Worm (Caenorhabditis elegans): Measurements from ENCODE around the gene F54H5.14.

F54H5.14 gene

ce11 chrII:6654284-6654683 is 29.1 kb upstream of the F54H5.14 start, which contains the start of gene T19D12.9:
T19D12.9 (minus strand) TSS chrII:6654384.
- no peak for TF ChIP-seq pes-1 (GFP tag; IDR thresholded peaks at IDR 0.05)
- TF ChIP-seq ama-1 (optimal IDR thresholded peaks at IDR 0.05) = no peak
- no peak for TF ChIP-seq F13C5.2 (tag; optimal IDR thresholded peaks at IDR 0.05)
- no peak for TF ChIP-seq tra-4 (tag; optimal IDR thresholded peaks at IDR 0.05)
- TF ChIP-seq ceh-36 (tag; optimal IDR thresholded peaks at IDR 0.05) = no peak
- no peak for TF ChIP-seq tbx-37 (GFP tag; conservative IDR thresholded peaks at IDR 0.05)
- TF ChIP-seq hnd-1 (tag; optimal IDR thresholded peaks at IDR 0.05) = no peak
- no peak for TF ChIP-seq scrt-1 (GFP tag; IDR thresholded peaks at IDR 0.05)
- TF ChIP-seq ceh-13 (GFP tag; optimal IDR thresholded peaks at IDR 0.05) = no peak
- no peak for TF ChIP-seq tbx-11 (GFP tag; IDR thresholded peaks at IDR 0.05)
- no peak for TF ChIP-seq aly-1 (tag; optimal IDR thresholded peaks at IDR 0.05)
- no peak for TF ChIP-seq sea-1 (GFP tag; conservative IDR thresholded peaks at IDR 0.05)
- no peak for TF ChIP-seq flt-1 (GFP tag; IDR thresholded peaks at IDR 0.05)
- no peak for TF ChIP-seq hmbx-1 (tag; optimal IDR thresholded peaks at IDR 0.05)
- no peak for TF ChIP-seq hmg-4 (GFP tag; optimal IDR thresholded peaks at IDR 0.05)
- no peak for TF ChIP-seq ets-7 (tag; optimal IDR thresholded peaks at IDR 0.05)
- no peak for TF ChIP-seq B0310.2 (tag; optimal IDR thresholded peaks at IDR 0.05)

DNA sequence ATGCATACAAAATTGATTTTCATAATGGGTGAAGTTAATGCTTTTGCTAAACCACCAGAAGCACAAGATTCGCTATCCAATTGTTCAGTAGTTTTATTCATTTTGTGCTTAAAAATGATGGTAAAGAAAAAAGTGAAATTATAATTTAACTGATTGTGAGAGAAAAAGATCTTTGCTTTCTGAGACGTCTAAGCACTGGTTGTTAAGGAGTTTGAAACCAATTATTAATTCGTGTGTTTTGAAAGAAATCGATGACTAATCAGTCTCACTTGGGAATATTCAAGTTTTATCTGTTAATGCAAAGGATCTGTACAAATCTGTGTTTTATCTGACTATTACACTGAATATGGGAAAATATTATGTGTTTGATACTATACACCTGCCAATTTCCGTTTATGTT is 26.5 kb upstream of the F54H5.14 start, which contains the start of gene sra-26:
sra-26 (minus strand) TSS at position 101 of the 400 bp plus-strand sequence.
- no peak for TF ChIP-seq tbx-11 (GFP tag; IDR thresholded peaks at IDR 0.05)
- no peak for TF ChIP-seq hmg-4 (GFP tag; optimal IDR thresholded peaks at IDR 0.05)
- no peak for TF ChIP-seq hmbx-1 (tag; optimal IDR thresholded peaks at IDR 0.05)
- no peak for TF ChIP-seq scrt-1 (GFP tag; IDR thresholded peaks at IDR 0.05)
- TF ChIP-seq B0310.2 (tag; optimal IDR thresholded peaks at IDR 0.05) = no peak
- TF ChIP-seq F13C5.2 (tag; optimal IDR thresholded peaks at IDR 0.05) = no peak
- TF ChIP-seq hnd-1 (tag; optimal IDR thresholded peaks at IDR 0.05) = no peak
- no peak for TF ChIP-seq ama-1 (optimal IDR thresholded peaks at IDR 0.05)
- no peak for TF ChIP-seq sea-1 (GFP tag; conservative IDR thresholded peaks at IDR 0.05)
- TF ChIP-seq ets-7 (tag; optimal IDR thresholded peaks at IDR 0.05) = no peak
- no peak for TF ChIP-seq tbx-37 (GFP tag; conservative IDR thresholded peaks at IDR 0.05)
- no peak for TF ChIP-seq aly-1 (tag; optimal IDR thresholded peaks at IDR 0.05)
- no peak for TF ChIP-seq flt-1 (GFP tag; IDR thresholded peaks at IDR 0.05)
- no peak for TF ChIP-seq ceh-13 (GFP tag; optimal IDR thresholded peaks at IDR 0.05)
- TF ChIP-seq ceh-36 (tag; optimal IDR thresholded peaks at IDR 0.05) = no peak
- TF ChIP-seq pes-1 (GFP tag; IDR thresholded peaks at IDR 0.05) = no peak
- no peak for TF ChIP-seq tra-4 (tag; optimal IDR thresholded peaks at IDR 0.05)

- TF ChIP-seq hmbx-1 (tag; optimal IDR thresholded peaks at IDR 0.05) = no peak
- no peak for TF ChIP-seq ceh-13 (GFP tag; optimal IDR thresholded peaks at IDR 0.05)
- no peak for TF ChIP-seq tbx-37 (GFP tag; conservative IDR thresholded peaks at IDR 0.05)
- TF ChIP-seq tbx-11 (GFP tag; IDR thresholded peaks at IDR 0.05) = no peak
These were observed 23.8 kb upstream of the F54H5.14 start, which contains the start of gene oig-8 for ce11 chrII:6649026-6649425. oig-8 (minus strand) TSS chrII:6649126.

- no peak for TF ChIP-seq tra-4 (tag; optimal IDR thresholded peaks at IDR 0.05)
- TF ChIP-seq sea-1 (GFP tag; conservative IDR thresholded peaks at IDR 0.05) = no peak
- TF ChIP-seq ama-1 (optimal IDR thresholded peaks at IDR 0.05) = no peak
- TF ChIP-seq pes-1 (GFP tag; IDR thresholded peaks at IDR 0.05) = no peak
- no peak for TF ChIP-seq ceh-36 (tag; optimal IDR thresholded peaks at IDR 0.05)
- TF ChIP-seq hmbx-1 (tag; optimal IDR thresholded peaks at IDR 0.05) = no peak
These were observed 21.7 kb upstream of the F54H5.14 start for ce11 chrII:6646903-6647302.

DNA sequence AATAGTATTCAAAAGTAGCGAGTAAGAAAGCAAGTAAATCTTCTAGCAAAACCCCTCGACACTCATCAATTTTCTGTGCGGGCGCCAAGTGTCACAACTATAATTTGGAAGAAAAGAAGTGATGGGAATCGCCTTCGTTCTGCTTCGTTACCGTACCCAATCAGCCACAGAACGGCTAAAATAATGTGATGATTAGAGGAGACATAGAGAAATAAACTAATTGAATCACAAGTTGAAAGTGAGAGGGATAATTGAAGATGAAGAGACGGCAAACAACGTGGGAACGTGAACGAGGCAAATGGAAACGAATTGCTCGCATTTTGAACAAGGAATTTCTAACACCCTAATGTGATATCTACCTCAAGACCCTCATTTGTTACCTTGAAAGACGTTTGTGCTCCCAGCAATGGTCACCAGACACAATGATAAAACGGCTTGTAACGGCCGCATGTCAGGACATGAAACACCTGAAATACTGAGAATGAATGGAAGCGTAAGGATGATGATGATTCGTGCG is 17.5 kb upstream of the F54H5.14 start, which contains the start of gene T19D12.6:
T19D12.6 (minus strand) TSS at position 467 of the 517 bp plus-strand sequence.
- TF ChIP-seq tbx-11 (GFP tag; IDR thresholded peaks at IDR 0.05) = no peak
- TF ChIP-seq ceh-13 (GFP tag; optimal IDR thresholded peaks at IDR 0.05) = no peak
- TF ChIP-seq F13C5.2 (tag; optimal IDR thresholded peaks at IDR 0.05) = no peak
- no peak for TF ChIP-seq hmg-4 (GFP tag; optimal IDR thresholded peaks at IDR 0.05)
- TF ChIP-seq flt-1 (GFP tag; IDR thresholded peaks at IDR 0.05) = no peak
- TF ChIP-seq B0310.2 (tag; optimal IDR thresholded peaks at IDR 0.05) = no peak
- no peak for TF ChIP-seq pes-1 (GFP tag; IDR thresholded peaks at IDR 0.05)
- TF ChIP-seq tra-4 (tag; optimal IDR thresholded peaks at IDR 0.05) = no peak
- no peak for TF ChIP-seq hmbx-1 (tag; optimal IDR thresholded peaks at IDR 0.05)
- no peak for TF ChIP-seq ceh-36 (tag; optimal IDR thresholded peaks at IDR 0.05)
- TF ChIP-seq scrt-1 (GFP tag; IDR thresholded peaks at IDR 0.05) = no peak
- no peak for TF ChIP-seq hnd-1 (tag; optimal IDR thresholded peaks at IDR 0.05)
- TF ChIP-seq ets-7 (tag; optimal IDR thresholded peaks at IDR 0.05) = no peak
- TF ChIP-seq tbx-37 (GFP tag; conservative IDR thresholded peaks at IDR 0.05) = no peak
- TF ChIP-seq aly-1 (tag; optimal IDR thresholded peaks at IDR 0.05) = no peak
- no peak for TF ChIP-seq sea-1 (GFP tag; conservative IDR thresholded peaks at IDR 0.05)

ce11 chrII:6642180-6642579 is 17.0 kb upstream of the F54H5.14 start:
- TF ChIP-seq pes-1 (GFP tag; IDR thresholded peaks at IDR 0.05) (no peak), aly-1 (tag; optimal IDR thresholded peaks at IDR 0.05) (no peak)

ce11 chrII:6637854-6638253 is 12.7 kb upstream of the F54H5.14 start:
- no peak for TF ChIP-seq hmbx-1 (tag; optimal IDR thresholded peaks at IDR 0.05)
- TF ChIP-seq ama-1 (optimal IDR thresholded peaks at IDR 0.05) = no peak
- TF ChIP-seq hnd-1 (tag; optimal IDR thresholded peaks at IDR 0.05) = no peak
- no peak for TF ChIP-seq B0310.2 (tag; optimal IDR thresholded peaks at IDR 0.05)
- no peak for TF ChIP-seq aly-1 (tag; optimal IDR thresholded peaks at IDR 0.05)
- TF ChIP-seq scrt-1 (GFP tag; IDR thresholded peaks at IDR 0.05) = no peak
- TF ChIP-seq pes-1 (GFP tag; IDR thresholded peaks at IDR 0.05) = no peak
- no peak for TF ChIP-seq ceh-13 (GFP tag; optimal IDR thresholded peaks at IDR 0.05)
- TF ChIP-seq ets-7 (tag; optimal IDR thresholded peaks at IDR 0.05) = no peak
- no peak for TF ChIP-seq hmg-4 (GFP tag; optimal IDR thresholded peaks at IDR 0.05)
- no peak for TF ChIP-seq ceh-36 (tag; optimal IDR thresholded peaks at IDR 0.05)
- no peak for TF ChIP-seq flt-1 (GFP tag; IDR thresholded peaks at IDR 0.05)
- no peak for TF ChIP-seq tra-4 (tag; optimal IDR thresholded peaks at IDR 0.05)
- TF ChIP-seq tbx-37 (GFP tag; conservative IDR thresholded peaks at IDR 0.05) = no peak
- no peak for TF ChIP-seq sea-1 (GFP tag; conservative IDR thresholded peaks at IDR 0.05)
- TF ChIP-seq F13C5.2 (tag; optimal IDR thresholded peaks at IDR 0.05) = no peak
- TF ChIP-seq tbx-11 (GFP tag; IDR thresholded peaks at IDR 0.05) = no peak

Measured in whole organism, early embryonic.